Worm (Caenorhabditis elegans) whole organism, late embryonic: ENCODE data around the gene catp-5.

Source experiments
- ama-1 ChIP-seq: fragments of 150-350 bp; optimal IDR thresholded peaks from 2 replicates; lab custom pipeline; 2014
- ceh-2 ChIP-seq: sonication (generic microtip); optimal IDR thresholded peaks from 2 replicates; lab custom pipeline; 2016; ENCODE audit warnings: missing genotype, missing genetic modification characterization, missing compliant biosample characterization
- ceh-45 ChIP-seq: fragments of 200-800 bp; sonication (Bioruptor generic); IDR thresholded peaks from 2 replicates; pipeline ENCODE4 v1.3.6; 2022; ENCODE audit warnings: missing genetic modification reagents, missing genetic modification characterization, missing compliant biosample characterization
- elt-2 ChIP-seq: sonication (generic microtip); optimal IDR thresholded peaks from 2 replicates; lab custom pipeline; 2016; ENCODE audit warnings: missing genetic modification reagents, missing genetic modification characterization, missing compliant biosample characterization
- fkh-10 ChIP-seq: fragments of 150-350 bp; optimal IDR thresholded peaks from 2 replicates; lab custom pipeline; 2014; ENCODE audit warnings: missing biosample characterization, missing genetic modification reagents, missing genetic modification characterization
- pha-4 ChIP-seq: fragments of 150-350 bp; optimal IDR thresholded peaks from 2 replicates; lab custom pipeline; 2018; ENCODE audit warnings: missing biosample characterization, missing genetic modification reagents, missing genetic modification characterization
- rnt-1 ChIP-seq: sonication (generic microtip); optimal IDR thresholded peaks from 2 replicates; lab custom pipeline; 2016; ENCODE audit warnings: missing genetic modification characterization, missing compliant biosample characterization
- ttx-3 ChIP-seq: sonication (generic microtip); optimal IDR thresholded peaks from 2 replicates; lab custom pipeline; 2016; ENCODE audit warnings: missing genetic modification reagents, missing genetic modification characterization, missing compliant biosample characterization

ce11 chrX:8129543-8129942, 30.9 kb upstream of the catp-5 start, which contains the start of gene frpr-1:
- TF ChIP-seq ceh-2 (tag; lab: Kevin White, UChicago) (no peak), ttx-3 (no peak), pha-4 (tag; lab: Kevin White, UChicago) (no peak), elt-2 (no peak), fkh-10 (GFP tag; lab: Kevin White, UChicago) (no peak), rnt-1 (tag; lab: Kevin White, UChicago) (no peak), ceh-45 (GFP tag; lab: Robert Waterston, UW) (no peak), ama-1 (lab: Kevin White, UChicago) (no peak)
